Fruit fly (Drosophila melanogaster) whole organism: ENCODE results near the gene AMPdeam.

Experiments used
- CG8478 ChIP-seq: fragments of >200 bp; optimal IDR thresholded peaks from 2 replicates; lab custom pipeline; 2018; ENCODE audit warnings: inconsistent platforms
- Dll ChIP-seq: fragments of >200 bp; optimal IDR thresholded peaks from 2 replicates; lab custom pipeline; 2017
- EcR ChIP-seq, 2 experiments: fragments of >200 bp; optimal IDR thresholded peaks; 2 replicates each; lab custom pipeline; 2017; ENCODE audit warnings: missing biosample characterization in 2 of 2, missing genetic modification characterization in 2 of 2, missing genetic modification reagents in 2 of 2
- pan ChIP-seq: fragments of >200 bp; optimal IDR thresholded peaks from 2 replicates; lab custom pipeline; 2017
- psq ChIP-seq: fragments of >200 bp; optimal IDR thresholded peaks from 2 replicates; lab custom pipeline; 2017
- usp ChIP-seq: fragments of >200 bp; optimal IDR thresholded peaks from 2 replicates; lab custom pipeline; 2017; ENCODE audit warnings: missing biosample characterization, missing genetic modification characterization, mixed read lengths

AMPdeam gene

dm6 chrX:13845728-13846127, at the start of gene AMPdeam:
AMPdeam (minus strand) TSS chrX:13845866.
- no peak for TF ChIP-seq EcR (GFP tag; optimal IDR thresholded peaks at IDR 0.05; lab: Kevin White, UChicago)
- no peak for TF ChIP-seq psq

dm6 chrX:13894518-13894917, 48.9 kb upstream of the AMPdeam start:
- no peak for TF ChIP-seq Dll (lab: Kevin White, UChicago)

dm6 chrX:13890903-13891449, 45.3 kb upstream of the AMPdeam start:
- TF ChIP-seq psq (no peak), usp (no peak), EcR (GFP tag; optimal IDR thresholded peaks at IDR 0.05; lab: Kevin White, UChicago) (no peak), Dll (lab: Kevin White, UChicago) (no peak), pan (lab: Kevin White, UChicago) (peak; percentile 84)

- no peak for TF ChIP-seq pan (lab: Kevin White, UChicago)
- TF ChIP-seq CG8478 (lab: Kevin White, UChicago): no peak
- TF ChIP-seq psq: no peak
- TF ChIP-seq Dll (lab: Kevin White, UChicago): peak; percentile 5
- peak in 1 of 2 experiments; percentile 56 for TF ChIP-seq EcR (GFP tag; optimal IDR thresholded peaks at IDR 0.05; lab: Kevin White, UChicago)
- no peak for TF ChIP-seq usp
Observed at dm6 chrX:13890435-13890845, 44.8 kb upstream of the AMPdeam start.

- TF ChIP-seq usp (no peak), pan (lab: Kevin White, UChicago) (no peak), Dll (lab: Kevin White, UChicago) (no peak), CG8478 (lab: Kevin White, UChicago) (no peak)
Observed at dm6 chrX:13889164-13889672, 43.6 kb upstream of the AMPdeam start.

- TF ChIP-seq usp: no peak
- no peak for TF ChIP-seq pan (lab: Kevin White, UChicago)
- TF ChIP-seq CG8478 (lab: Kevin White, UChicago): no peak
- no peak for TF ChIP-seq Dll (lab: Kevin White, UChicago)
- no peak for TF ChIP-seq EcR (GFP tag; optimal IDR thresholded peaks at IDR 0.05; lab: Kevin White, UChicago)
Observed at dm6 chrX:13879169-13879821, 33.6 kb upstream of the AMPdeam start.

dm6 chrX:13844317-13844886, 1.3 kb downstream of the AMPdeam start:
- TF ChIP-seq psq (no peak), EcR (GFP tag; optimal IDR thresholded peaks at IDR 0.05; lab: Kevin White, UChicago) (no peak), pan (lab: Kevin White, UChicago) (no peak), Dll (lab: Kevin White, UChicago) (no peak), CG8478 (lab: Kevin White, UChicago) (no peak), usp (no peak)

dm6 chrX:13843487-13843886, 2.2 kb downstream of the AMPdeam start:
- no peak for TF ChIP-seq pan (lab: Kevin White, UChicago)
- TF ChIP-seq CG8478 (lab: Kevin White, UChicago): no peak
- no peak for TF ChIP-seq EcR (GFP tag; optimal IDR thresholded peaks at IDR 0.05; lab: Kevin White, UChicago)
- no peak for TF ChIP-seq psq
- no peak for TF ChIP-seq Dll (lab: Kevin White, UChicago)
- TF ChIP-seq usp: no peak

- TF ChIP-seq usp (no peak), EcR (GFP tag; optimal IDR thresholded peaks at IDR 0.05; lab: Kevin White, UChicago) (no peak), CG8478 (lab: Kevin White, UChicago) (no peak)
Observed at dm6 chrX:13840075-13840474, 5.6 kb downstream of the AMPdeam start.

- TF ChIP-seq pan (lab: Kevin White, UChicago) (no peak), usp (no peak), Dll (lab: Kevin White, UChicago) (no peak), CG8478 (lab: Kevin White, UChicago) (no peak), psq (no peak), EcR (GFP tag; optimal IDR thresholded peaks at IDR 0.05; lab: Kevin White, UChicago) (no peak)
Observed at dm6 chrX:13838892-13839291, 6.8 kb downstream of the AMPdeam start.

dm6 chrX:13838255-13838654, 7.4 kb downstream of the AMPdeam start:
- no peak for TF ChIP-seq Dll (lab: Kevin White, UChicago)
- no peak for TF ChIP-seq psq
- TF ChIP-seq usp: no peak
- no peak for TF ChIP-seq EcR (GFP tag; optimal IDR thresholded peaks at IDR 0.05; lab: Kevin White, UChicago)
- no peak for TF ChIP-seq pan (lab: Kevin White, UChicago)
- no peak for TF ChIP-seq CG8478 (lab: Kevin White, UChicago)

- TF ChIP-seq EcR (GFP tag; optimal IDR thresholded peaks at IDR 0.05; lab: Kevin White, UChicago) (no peak), psq (no peak), Dll (lab: Kevin White, UChicago) (no peak), pan (lab: Kevin White, UChicago) (no peak), usp (no peak), CG8478 (lab: Kevin White, UChicago) (no peak)
Observed at dm6 chrX:13830029-13830428, 15.6 kb downstream of the AMPdeam start, which contains the start of gene jub. jub (minus strand) TSS chrX:13830317.

- TF ChIP-seq pan (lab: Kevin White, UChicago): no peak
- no peak for TF ChIP-seq usp
- TF ChIP-seq CG8478 (lab: Kevin White, UChicago): no peak
- TF ChIP-seq EcR (GFP tag; optimal IDR thresholded peaks at IDR 0.05; lab: Kevin White, UChicago): no peak
Observed at dm6 chrX:13828870-13829269, 16.8 kb downstream of the AMPdeam start.
